Fruit fly (Drosophila melanogaster) S2 (cell line): Measurements from ENCODE around the gene Cdc5.

ENCODE experiments used
- CG8478 ChIP-seq: fragments of >200 bp; optimal IDR thresholded peaks from 2 replicates; lab custom pipeline; 2018
- CTCF ChIP-seq, 2 experiments: fragments of >200 bp; optimal IDR thresholded peaks; 2 replicates each; lab custom pipeline; 2018

- no peak for TF ChIP-seq CG8478 (lab: Kevin White, UChicago)
- no peak for TF ChIP-seq CTCF (optimal IDR thresholded peaks at IDR 0.05; lab: Kevin White, UChicago)
These were observed 39.1 kb upstream of the Cdc5 start for dm6 chr3L:400252-400651.
